Fruit fly (Drosophila melanogaster) whole organism, embryonic: ENCODE data around the gene unc-45.

Experiments
- B-H2 ChIP-seq: fragments of 200-800 bp; sonication (Bioruptor generic); optimal IDR thresholded peaks from 2 replicates; lab custom pipeline; 2018; ENCODE audit warnings: missing biosample characterization, mild to moderate bottlenecking, missing genetic modification characterization
- BEAF-32 ChIP-seq: fragments of 200-800 bp; sonication (Bioruptor generic); optimal IDR thresholded peaks from 3 replicates; lab custom pipeline; 2017; ENCODE audit warnings: missing biosample characterization, missing genetic modification characterization, mild to moderate bottlenecking, moderate library complexity, missing genetic modification reagents
- Blimp-1 ChIP-seq: fragments of 200-800 bp; sonication (Bioruptor generic); optimal IDR thresholded peaks from 3 replicates; lab custom pipeline; 2018; ENCODE audit warnings: missing biosample characterization, missing genetic modification characterization, mild to moderate bottlenecking, moderate library complexity, missing genetic modification reagents
- CG10543 ChIP-seq: fragments of 200-800 bp; sonication (Bioruptor generic); optimal IDR thresholded peaks from 3 replicates; lab custom pipeline; 2017; ENCODE audit warnings: missing biosample characterization, mild to moderate bottlenecking, missing genetic modification characterization, moderate library complexity
- CG11560 ChIP-seq: fragments of 200-800 bp; sonication (Bioruptor generic); IDR thresholded peaks from 3 replicates; pipeline ENCODE4 v1.3.6; 2022; ENCODE audit warnings: missing biosample characterization, missing genetic modification characterization
- CG11696 ChIP-seq: fragments of 200-800 bp; sonication (Bioruptor generic); IDR thresholded peaks from 2 replicates; pipeline ENCODE4 v1.3.6; 2022; ENCODE audit warnings: missing biosample characterization, missing genetic modification characterization
- CG12104 ChIP-seq: fragments of 200-800 bp; sonication (Bioruptor generic); optimal IDR thresholded peaks from 3 replicates; lab custom pipeline; 2016; ENCODE audit warnings: missing biosample characterization, missing genetic modification characterization
- CG13775 ChIP-seq: fragments of 200-800 bp; sonication (Bioruptor generic); optimal IDR thresholded peaks from 3 replicates; lab custom pipeline; 2017; ENCODE audit warnings: missing biosample characterization, mild to moderate bottlenecking, missing genetic modification characterization
- CG17612 ChIP-seq: fragments of 200-800 bp; sonication (Bioruptor generic); IDR thresholded peaks from 2 replicates; pipeline ENCODE4 v1.3.6; 2022; ENCODE audit warnings: missing biosample characterization, missing genetic modification characterization
- CG18262 ChIP-seq: fragments of 200-800 bp; optimal IDR thresholded peaks from 3 replicates; lab custom pipeline; 2019; ENCODE audit warnings: missing biosample characterization, mild to moderate bottlenecking, missing genetic modification characterization, moderate library complexity
- CG18599 ChIP-seq: fragments of 200-800 bp; sonication (Bioruptor generic); optimal IDR thresholded peaks from 3 replicates; lab custom pipeline; 2017; ENCODE audit warnings: missing biosample characterization, missing genetic modification characterization, mild to moderate bottlenecking, moderate library complexity, missing genetic modification reagents
- CG2116 ChIP-seq: fragments of 200-800 bp; sonication (Bioruptor generic); optimal IDR thresholded peaks from 3 replicates; lab custom pipeline; 2018; ENCODE audit warnings: missing biosample characterization, mild to moderate bottlenecking, missing genetic modification characterization
- CG3065 ChIP-seq: fragments of 200-800 bp; sonication (Bioruptor generic); optimal IDR thresholded peaks from 2 replicates; lab custom pipeline; 2016; ENCODE audit warnings: missing biosample characterization, missing genetic modification characterization
- CG32772 ChIP-seq: fragments of 200-800 bp; sonication (Bioruptor generic); IDR thresholded peaks from 2 replicates; pipeline ENCODE4 v1.3.6; 2022; ENCODE audit warnings: missing biosample characterization, missing genetic modification characterization
- CG33557 ChIP-seq: fragments of 200-800 bp; sonication (Bioruptor generic); optimal IDR thresholded peaks from 2 replicates; lab custom pipeline; 2019; ENCODE audit warnings: missing biosample characterization, mild to moderate bottlenecking, missing genetic modification characterization, moderate library complexity
- CG6272 ChIP-seq: fragments of 200-800 bp; sonication (Bioruptor generic); IDR thresholded peaks from 2 replicates; pipeline ENCODE4 v1.3.6; 2022; ENCODE audit warnings: missing biosample characterization, missing genetic modification characterization
- CG6683 ChIP-seq: fragments of 200-800 bp; sonication (Bioruptor generic); optimal IDR thresholded peaks from 2 replicates; lab custom pipeline; 2017; ENCODE audit warnings: missing biosample characterization, mild to moderate bottlenecking, missing genetic modification characterization, missing genetic modification reagents
- CG6689 ChIP-seq: fragments of 200-800 bp; sonication (Bioruptor generic); IDR thresholded peaks from 2 replicates; pipeline ENCODE4 v1.3.6; 2022; ENCODE audit warnings: missing biosample characterization, missing genetic modification characterization
- CG6765 ChIP-seq: fragments of 200-800 bp; sonication (Bioruptor generic); optimal IDR thresholded peaks from 3 replicates; lab custom pipeline; 2017; ENCODE audit warnings: missing biosample characterization, mild to moderate bottlenecking, missing genetic modification characterization
- CG8089 ChIP-seq: fragments of 200-800 bp; sonication (Bioruptor generic); optimal IDR thresholded peaks from 3 replicates; lab custom pipeline; 2016; ENCODE audit warnings: missing biosample characterization, missing genetic modification characterization
- CG8765 ChIP-seq: fragments of 200-800 bp; sonication (Bioruptor generic); IDR thresholded peaks from 2 replicates; pipeline ENCODE4 v1.3.6; 2022; ENCODE audit warnings: missing biosample characterization, missing genetic modification characterization
- D19B ChIP-seq: fragments of 200-800 bp; sonication (Bioruptor generic); optimal IDR thresholded peaks from 2 replicates; lab custom pipeline; 2017; ENCODE audit warnings: missing biosample characterization, mild to moderate bottlenecking, missing genetic modification characterization
- Dek ChIP-seq: fragments of 200-800 bp; sonication (Bioruptor generic); optimal IDR thresholded peaks from 3 replicates; lab custom pipeline; 2019; ENCODE audit warnings: missing biosample characterization, mild to moderate bottlenecking, missing genetic modification characterization, moderate library complexity
- Dfd ChIP-seq, 2 experiments: fragments of >200 bp; optimal IDR thresholded peaks; 2 replicates each; lab custom pipeline; 2017; ENCODE audit warnings: missing biosample characterization in 2 of 2, missing genetic modification characterization in 2 of 2
- Eip74EF ChIP-seq, 2 experiments: fragments of 200-800 bp in 1 of 2; fragments of >200 bp in 1 of 2; sonication (Bioruptor generic) in 1 of 2; optimal IDR thresholded peaks; 2 replicates each; lab custom pipeline; 2017 to 2019; ENCODE audit warnings: missing biosample characterization in 2 of 2, missing genetic modification characterization in 2 of 2, mild to moderate bottlenecking in 1 of 2, moderate library complexity in 1 of 2
- HLH54F ChIP-seq: fragments of 200-800 bp; sonication (Bioruptor generic); optimal IDR thresholded peaks from 3 replicates; lab custom pipeline; 2016; ENCODE audit warnings: missing biosample characterization, missing genetic modification characterization
- HLHmδ ChIP-seq: fragments of 200-800 bp; sonication (Bioruptor generic); optimal IDR thresholded peaks from 2 replicates; lab custom pipeline; 2018; ENCODE audit warnings: missing biosample characterization, mild to moderate bottlenecking, missing genetic modification characterization, moderate library complexity
- Hr78 ChIP-seq, 2 experiments: fragments of 200-800 bp in 1 of 2; fragments of >200 bp in 1 of 2; sonication (Bioruptor generic) in 1 of 2; optimal IDR thresholded peaks; 2 replicates each; lab custom pipeline; 2017 to 2019; ENCODE audit warnings: missing biosample characterization in 2 of 2, missing genetic modification characterization in 2 of 2, mild to moderate bottlenecking in 1 of 2, moderate library complexity in 1 of 2
- Meics ChIP-seq: fragments of 200-800 bp; sonication (Bioruptor generic); optimal IDR thresholded peaks from 2 replicates; lab custom pipeline; 2017; ENCODE audit warnings: missing biosample characterization, mild to moderate bottlenecking, missing genetic modification characterization
- NC2β ChIP-seq: fragments of 200-800 bp; sonication (Bioruptor generic); optimal IDR thresholded peaks from 2 replicates; lab custom pipeline; 2016; ENCODE audit warnings: missing biosample characterization, missing genetic modification characterization
- NFAT ChIP-seq: fragments of 200-800 bp; sonication (Bioruptor generic); IDR thresholded peaks from 2 replicates; pipeline ENCODE4 v1.3.6; 2022; ENCODE audit warnings: missing biosample characterization, missing genetic modification characterization
- NfI ChIP-seq: fragments of 200-800 bp; sonication (Bioruptor generic); optimal IDR thresholded peaks from 3 replicates; lab custom pipeline; 2018; ENCODE audit warnings: missing biosample characterization, mild to moderate bottlenecking, missing genetic modification characterization, moderate library complexity
- Opbp ChIP-seq: fragments of 200-800 bp; sonication (Bioruptor generic); IDR thresholded peaks from 3 replicates; pipeline ENCODE4 v1.3.6; 2022; ENCODE audit warnings: missing biosample characterization, missing genetic modification characterization; ENCODE audit not compliant: partially characterized antibody
- bbx ChIP-seq: fragments of 200-800 bp; sonication (Bioruptor generic); IDR thresholded peaks from 2 replicates; pipeline ENCODE4 v1.3.6; 2022; ENCODE audit warnings: missing biosample characterization, missing genetic modification characterization; ENCODE audit not compliant: partially characterized antibody
- bowl ChIP-seq: fragments of 200-800 bp; sonication (Bioruptor generic); IDR thresholded peaks from 2 replicates; pipeline ENCODE4 v1.3.6; 2022; ENCODE audit warnings: missing biosample characterization, missing genetic modification characterization
- btn ChIP-seq: fragments of 200-800 bp; sonication (Bioruptor generic); optimal IDR thresholded peaks from 2 replicates; lab custom pipeline; 2016; ENCODE audit warnings: missing biosample characterization, missing genetic modification characterization
- crol ChIP-seq: fragments of 200-800 bp; sonication (Bioruptor generic); IDR thresholded peaks from 2 replicates; pipeline ENCODE4 v1.3.6; 2022; ENCODE audit warnings: missing biosample characterization, missing genetic modification characterization
- eyg ChIP-seq: fragments of 200-800 bp; sonication (Bioruptor generic); optimal IDR thresholded peaks from 3 replicates; lab custom pipeline; 2016; ENCODE audit warnings: missing biosample characterization, missing genetic modification characterization
- fd102C ChIP-seq: fragments of 200-800 bp; sonication (Bioruptor generic); optimal IDR thresholded peaks from 2 replicates; lab custom pipeline; 2018; ENCODE audit warnings: missing biosample characterization, mild to moderate bottlenecking, missing genetic modification characterization, moderate library complexity
- pros ChIP-seq: fragments of 200-800 bp; sonication (Bioruptor generic); optimal IDR thresholded peaks from 3 replicates; lab custom pipeline; 2019; ENCODE audit warnings: missing biosample characterization, mild to moderate bottlenecking, missing genetic modification characterization, moderate library complexity
- repo ChIP-seq: fragments of 200-800 bp; sonication (Bioruptor generic); optimal IDR thresholded peaks from 2 replicates; lab custom pipeline; 2016; ENCODE audit warnings: missing biosample characterization, missing genetic modification characterization
- rib ChIP-seq: fragments of 200-800 bp; sonication (Bioruptor generic); IDR thresholded peaks from 2 replicates; pipeline ENCODE4 v1.3.6; 2022; ENCODE audit warnings: missing biosample characterization, missing genetic modification characterization
- schlank ChIP-seq: fragments of 200-800 bp; sonication (Bioruptor generic); optimal IDR thresholded peaks from 2 replicates; lab custom pipeline; 2018; ENCODE audit warnings: missing biosample characterization, mild to moderate bottlenecking, missing genetic modification characterization
- scrt ChIP-seq: fragments of 200-800 bp; sonication (Bioruptor generic); optimal IDR thresholded peaks from 2 replicates; lab custom pipeline; 2018; ENCODE audit warnings: missing biosample characterization, mild to moderate bottlenecking, missing genetic modification characterization, moderate library complexity
- sens ChIP-seq: fragments of 200-800 bp; sonication (Bioruptor generic); peaks from one replicate; lab custom pipeline; 2016; ENCODE audit warnings: missing biosample characterization, missing genetic modification characterization
- ssp ChIP-seq: fragments of 200-800 bp; sonication (Bioruptor generic); IDR thresholded peaks from 2 replicates; pipeline ENCODE4 v1.3.6; 2022; ENCODE audit warnings: missing biosample characterization, missing genetic modification characterization
- ttk ChIP-seq: fragments of 200-800 bp; sonication (Bioruptor generic); IDR thresholded peaks from 2 replicates; pipeline ENCODE4 v2.1.2; 2022; ENCODE audit warnings: missing biosample characterization, missing genetic modification characterization
- usp ChIP-seq: fragments of >200 bp; optimal IDR thresholded peaks from 2 replicates; lab custom pipeline; 2017; ENCODE audit warnings: missing biosample characterization, missing genetic modification characterization
- wek ChIP-seq: fragments of 200-800 bp; sonication (Bioruptor generic); optimal IDR thresholded peaks from 3 replicates; lab custom pipeline; 2018; ENCODE audit warnings: missing biosample characterization, mild to moderate bottlenecking, missing genetic modification characterization, moderate library complexity
- zfh1 ChIP-seq: fragments of 200-800 bp; sonication (Bioruptor generic); IDR thresholded peaks from 3 replicates; pipeline ENCODE4 v1.3.6; 2022; ENCODE audit warnings: missing biosample characterization, missing genetic modification characterization

unc-45 gene

dm6 chr3R:8032923-8033478, at the start of gene unc-45, which contains the start of gene CG11035 (continued):
- TF ChIP-seq CG17612 (GFP tag; lab: Robert Waterston, UW) (no peak), fd102C (no peak), CG11560 (tag; lab: Robert Waterston, UW) (no peak), eyg (GFP tag; lab: Kevin White, UChicago) (no peak), CG8765 (GFP tag; lab: Robert Waterston, UW) (no peak), CG6683 (GFP tag; lab: Kevin White, UChicago) (no peak), HLHmδ (GFP tag; lab: Kevin White, UChicago) (no peak), Eip74EF (GFP tag; optimal IDR thresholded peaks at IDR 0.05; lab: Kevin White, UChicago) (no peak), pros (GFP tag; lab: Kevin White, UChicago) (no peak), NFAT (GFP tag; lab: Robert Waterston, UW) (no peak), CG10543 (GFP tag; lab: Kevin White, UChicago) (peak; percentile 63), CG8089 (GFP tag; lab: Kevin White, UChicago) (no peak), CG2116 (GFP tag; lab: Kevin White, UChicago) (peak; percentile 75), Meics (GFP tag; lab: Kevin White, UChicago) (no peak), CG18262 (tag; lab: Kevin White, UChicago) (peak; percentile 62), CG18599 (no peak), schlank (tag; lab: Kevin White, UChicago) (no peak), CG11696 (GFP tag; lab: Robert Waterston, UW) (no peak), BEAF-32 (GFP tag; lab: Kevin White, UChicago) (peak; percentile 86), CG13775 (GFP tag; lab: Kevin White, UChicago) (peak; percentile 40), CG32772 (GFP tag; lab: Robert Waterston, UW) (peak; percentile 39), CG6765 (GFP tag; lab: Kevin White, UChicago) (no peak), btn (GFP tag; lab: Kevin White, UChicago) (no peak), CG12104 (peak; percentile 19), CG6689 (GFP tag; lab: Robert Waterston, UW) (peak; percentile 55), repo (GFP tag; lab: Kevin White, UChicago) (no peak), B-H2 (GFP tag; lab: Kevin White, UChicago) (no peak), Hr78 (GFP tag; optimal IDR thresholded peaks at IDR 0.05; lab: Kevin White, UChicago) (peak in 1 of 2 experiments; percentile 86)
- TF ChIP-seq, all 482 proteins: peak for 165

DNA sequence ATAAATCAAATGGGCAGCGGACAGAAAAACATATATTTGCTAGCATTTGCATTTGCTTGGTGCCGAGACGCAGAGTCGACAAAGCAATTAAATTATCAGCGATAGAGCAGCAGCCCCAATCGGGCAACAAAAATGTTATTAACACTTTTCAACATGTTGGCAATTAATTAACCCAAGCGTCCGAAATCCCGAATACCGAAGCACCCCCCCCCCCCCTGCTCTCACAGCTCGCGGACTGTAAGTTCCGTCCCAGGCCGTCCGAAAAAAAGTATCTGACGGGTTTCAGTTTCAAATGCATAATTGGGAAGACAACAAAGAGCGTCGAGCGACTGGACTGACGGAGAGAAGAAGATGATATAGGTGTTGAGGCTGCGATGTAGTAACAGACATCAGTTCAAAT, 42.8 kb upstream of the unc-45 start:
- no peak for TF ChIP-seq wek
- 0 out of 2 replicates have a peak, but pooled peaks have one; percentile 29 for TF ChIP-seq crol
- no peak for TF ChIP-seq ttk (GFP tag; lab: Robert Waterston, UW)
- no peak for TF ChIP-seq CG6272 (GFP tag; lab: Robert Waterston, UW)
- no peak for TF ChIP-seq bbx (GFP tag; lab: Robert Waterston, UW)
- TF ChIP-seq NC2β, result no peak
- TF ChIP-seq NfI (GFP tag; lab: Kevin White, UChicago), result no peak
- TF ChIP-seq scrt (GFP tag; lab: Kevin White, UChicago), result no peak
- no peak for TF ChIP-seq Dek (tag; lab: Kevin White, UChicago)
- no peak for TF ChIP-seq D19B (GFP tag; lab: Kevin White, UChicago)
- no peak for TF ChIP-seq zfh1 (GFP tag; lab: Robert Waterston, UW)
- no peak for TF ChIP-seq bowl (GFP tag; lab: Robert Waterston, UW)
- TF ChIP-seq Dfd (GFP tag; optimal IDR thresholded peaks at IDR 0.05; lab: Kevin White, UChicago), result no peak
- TF ChIP-seq CG3065 (GFP tag; lab: Kevin White, UChicago), result no peak
- TF ChIP-seq Blimp-1 (GFP tag; lab: Kevin White, UChicago), result no peak
- peak; percentile 23 for TF ChIP-seq sens (GFP tag; lab: Kevin White, UChicago)
- TF ChIP-seq HLH54F (GFP tag; lab: Kevin White, UChicago), result no peak
- TF ChIP-seq CG2116 (GFP tag; lab: Kevin White, UChicago), result no peak
- no peak for TF ChIP-seq usp (GFP tag; lab: Kevin White, UChicago)
- TF ChIP-seq CG33557, result no peak
- no peak for TF ChIP-seq Opbp (GFP tag; lab: Robert Waterston, UW)
- no peak for TF ChIP-seq ssp (GFP tag; lab: Robert Waterston, UW)
- no peak for TF ChIP-seq rib (GFP tag; lab: Robert Waterston, UW)
